Fruit fly (Drosophila melanogaster): ENCODE measurements around the gene mRpL47.

Gene mRpL47

dm6 chr3R:9527907-9528842 lies 12.5 kb upstream of the mRpL47 start (continued):
- TF ChIP-seq CoRest (tag; optimal IDR thresholded peaks at IDR 0.05), result no peak
- peak; percentile 65 for TF ChIP-seq CG6254 (GFP tag; optimal IDR thresholded peaks at IDR 0.05)
- no peak for TF ChIP-seq CG4617 (GFP tag; optimal IDR thresholded peaks at IDR 0.05; ENCODE audit: borderline replicate concordance)
- peak; percentile 5 for TF ChIP-seq CG10462 (GFP tag; optimal IDR thresholded peaks at IDR 0.05)
- TF ChIP-seq CG12236 (GFP tag; optimal IDR thresholded peaks at IDR 0.05), result peak; percentile 7
- TF ChIP-seq CG15011 (GFP tag; optimal IDR thresholded peaks at IDR 0.05), result peak; percentile 85
- TF ChIP-seq stc (GFP tag; IDR thresholded peaks at IDR 0.05), result peak; percentile 90
- no peak for TF ChIP-seq nerfin-1 (tag; optimal IDR thresholded peaks at IDR 0.05)
- peak; percentile 95 for TF ChIP-seq Hmr (GFP tag; optimal IDR thresholded peaks at IDR 0.05)
- TF ChIP-seq Jarid2 (GFP tag; optimal IDR thresholded peaks at IDR 0.05), result no peak
- TF ChIP-seq CG10979 (tag; optimal IDR thresholded peaks at IDR 0.05), result peak; percentile 68
- peak; percentile 67 for TF ChIP-seq CG18619 (GFP tag; optimal IDR thresholded peaks at IDR 0.05)
- TF ChIP-seq Atf-2 (GFP tag; optimal IDR thresholded peaks at IDR 0.05), result peak; percentile 77
- no peak for TF ChIP-seq Opbp (GFP tag; IDR thresholded peaks at IDR 0.05; ENCODE audit: partially characterized antibody)
- TF ChIP-seq CG13424 (tag; optimal IDR thresholded peaks at IDR 0.05), result peak; percentile 63
- peak; percentile 43 for TF ChIP-seq gcm (GFP tag; optimal IDR thresholded peaks at IDR 0.05)
- TF ChIP-seq klu (GFP tag; IDR thresholded peaks at IDR 0.05), result peak; percentile 82
- TF ChIP-seq CG10267 (tag; optimal IDR thresholded peaks at IDR 0.05), result peak; percentile 64
- TF ChIP-seq CG3407 (GFP tag; optimal IDR thresholded peaks at IDR 0.05), result no peak
- peak; percentile 58 for TF ChIP-seq kah (GFP tag; optimal IDR thresholded peaks at IDR 0.05)
- TF ChIP-seq pros (GFP tag; optimal IDR thresholded peaks at IDR 0.05), result no peak
- TF ChIP-seq CG3281 (GFP tag; optimal IDR thresholded peaks at IDR 0.05), result peak; percentile 96
- peak; percentile 89 for TF ChIP-seq CG33213 (GFP tag; optimal IDR thresholded peaks at IDR 0.05)
- TF ChIP-seq Atf3 (GFP tag; optimal IDR thresholded peaks at IDR 0.05), result peak; percentile 57
- peak; percentile 68 for TF ChIP-seq dati (GFP tag; IDR thresholded peaks at IDR 0.05)
- TF ChIP-seq CG30403 (GFP tag; optimal IDR thresholded peaks at IDR 0.05), result peak; percentile 85
- TF ChIP-seq CG1529 (GFP tag; optimal IDR thresholded peaks at IDR 0.05), result peak; percentile 12
- TF ChIP-seq insv (GFP tag; optimal IDR thresholded peaks at IDR 0.05), result no peak

- TF ChIP-seq CG12219 (GFP tag; optimal IDR thresholded peaks at IDR 0.05) (peak; percentile 34), CG17186 (GFP tag; optimal IDR thresholded peaks at IDR 0.05) (no peak), Hey (tag; optimal IDR thresholded peaks at IDR 0.05) (no peak), CG8281 (tag; optimal IDR thresholded peaks at IDR 0.05) (peak; percentile 1), CG3407 (GFP tag; optimal IDR thresholded peaks at IDR 0.05) (no peak), Side (GFP tag; optimal IDR thresholded peaks at IDR 0.05) (no peak), CG4424 (GFP tag; optimal IDR thresholded peaks at IDR 0.05) (peak; percentile 98), CrebB (tag; optimal IDR thresholded peaks at IDR 0.05) (no peak), YL-1 (GFP tag; optimal IDR thresholded peaks at IDR 0.05) (no peak), Atf-2 (GFP tag; optimal IDR thresholded peaks at IDR 0.05) (no peak), z (GFP tag; IDR thresholded peaks at IDR 0.05) (no peak), tx (GFP tag; optimal IDR thresholded peaks at IDR 0.05) (no peak), grn (GFP tag; optimal IDR thresholded peaks at IDR 0.05) (peak; percentile 62), B-H2 (GFP tag; optimal IDR thresholded peaks at IDR 0.05) (no peak), inv (GFP tag; IDR thresholded peaks at IDR 0.05; ENCODE audit: partially characterized antibody) (no peak), CG32532 (GFP tag; IDR thresholded peaks at IDR 0.05) (no peak), CG4328 (GFP tag; optimal IDR thresholded peaks at IDR 0.05) (peak; percentile 15), CG11093 (GFP tag; IDR thresholded peaks at IDR 0.05) (no peak), CG10565 (GFP tag; optimal IDR thresholded peaks at IDR 0.05) (no peak), Doc3 (GFP tag; IDR thresholded peaks at IDR 0.05; ENCODE audit: partially characterized antibody) (no peak), CG10462 (GFP tag; optimal IDR thresholded peaks at IDR 0.05) (peak; percentile 52), CG7987 (GFP tag; optimal IDR thresholded peaks at IDR 0.05) (no peak), Hr51 (GFP tag; optimal IDR thresholded peaks at IDR 0.05) (no peak)
Measured at dm6 chr3R:9516400-9516852, 718 bp upstream of the mRpL47 start.
